Worm (Caenorhabditis elegans) whole organism, young adult: ENCODE results near the gene W09G12.10.

Experiments used
- Y67H2A.10 ChIP-seq: fragments of 200-800 bp; sonication (Bioruptor generic); conservative IDR thresholded peaks from 2 replicates; pipeline ENCODE4 v1.3.6; 2022; ENCODE audit warnings: missing genetic modification reagents, missing genetic modification characterization, missing compliant biosample characterization
- egl-44 ChIP-seq: fragments of 200-800 bp; sonication (Bioruptor generic); IDR thresholded peaks from 2 replicates; pipeline ENCODE4 v1.3.6; 2022; ENCODE audit warnings: missing genetic modification reagents, missing genetic modification characterization, missing compliant biosample characterization
- fkh-3 ChIP-seq: sonication (generic microtip); optimal IDR thresholded peaks from 2 replicates; lab custom pipeline; 2016; ENCODE audit warnings: mild to moderate bottlenecking, missing genetic modification characterization, missing compliant biosample characterization

ce11 chrIV:1238147-1238546 lies 17.1 kb upstream of the W09G12.10 start:
- TF ChIP-seq egl-44 (GFP tag; lab: Robert Waterston, UW) (no peak), fkh-3 (tag; lab: Kevin White, UChicago) (no peak), Y67H2A.10 (GFP tag; lab: Robert Waterston, UW) (no peak)
